Worm (Caenorhabditis elegans) whole organism, L3 larva: ENCODE measurements around the gene ppk-3.

Source experiments
- R02D3.7 ChIP-seq: fragments of 150-350 bp; optimal IDR thresholded peaks from 2 replicates; lab custom pipeline; 2014; ENCODE audit warnings: missing biosample characterization, missing genetic modification characterization
- aly-2 ChIP-seq: fragments of 150-350 bp; optimal IDR thresholded peaks from 2 replicates; lab custom pipeline; 2014; ENCODE audit warnings: missing biosample characterization, missing genetic modification characterization
- ama-1 ChIP-seq: fragments of 150-350 bp; optimal IDR thresholded peaks from 2 replicates; lab custom pipeline; 2018
- ceh-82 ChIP-seq: fragments of 150-350 bp; optimal IDR thresholded peaks from 2 replicates; lab custom pipeline; 2014; ENCODE audit warnings: missing biosample characterization, missing genetic modification characterization
- ceh-9 ChIP-seq: sonication (generic microtip); optimal IDR thresholded peaks from 2 replicates; lab custom pipeline; 2018; ENCODE audit warnings: missing biosample characterization, missing genetic modification characterization
- daf-12 ChIP-seq: fragments of 150-350 bp; optimal IDR thresholded peaks from 2 replicates; lab custom pipeline; 2014; ENCODE audit warnings: missing biosample characterization, missing genetic modification reagents, missing genetic modification characterization
- egl-27 ChIP-seq: sonication (generic microtip); optimal IDR thresholded peaks from 4 replicates; lab custom pipeline; 2017; ENCODE audit warnings: missing biosample characterization, missing genetic modification reagents, missing genetic modification characterization
- egl-5 ChIP-seq: fragments of 150-350 bp; optimal IDR thresholded peaks from 2 replicates; lab custom pipeline; 2017; ENCODE audit warnings: missing biosample characterization, missing genetic modification reagents, missing genetic modification characterization, inconsistent platforms
- elt-1 ChIP-seq: fragments of 150-350 bp; optimal IDR thresholded peaks from 2 replicates; lab custom pipeline; 2014; ENCODE audit warnings: missing biosample characterization, missing genetic modification characterization
- elt-2 ChIP-seq: sonication (generic microtip); optimal IDR thresholded peaks from 2 replicates; lab custom pipeline; 2016; ENCODE audit warnings: missing genetic modification reagents, mild to moderate bottlenecking, missing genetic modification characterization, missing compliant biosample characterization
- elt-3 ChIP-seq, 3 experiments: fragments of 150-350 bp in 1 of 3; sonication (generic microtip) in 2 of 3; optimal IDR thresholded peaks; 2 replicates in 2 of 3; 4 replicates in 1 of 3; lab custom pipeline; 2014 to 2017; ENCODE audit warnings: missing biosample characterization in 3 of 3, missing genetic modification characterization in 3 of 3
- eor-1 ChIP-seq, 2 experiments: fragments of 150-350 bp; optimal IDR thresholded peaks; 2 replicates each; lab custom pipeline; 2014 to 2018; ENCODE audit warnings: missing biosample characterization in 2 of 2, missing genetic modification characterization in 2 of 2
- fkh-10 ChIP-seq: sonication (generic microtip); optimal IDR thresholded peaks from 2 replicates; lab custom pipeline; 2017; ENCODE audit warnings: missing biosample characterization, missing genetic modification reagents, missing genetic modification characterization
- fkh-2 ChIP-seq: fragments of 150-350 bp; optimal IDR thresholded peaks from 2 replicates; lab custom pipeline; 2014; ENCODE audit warnings: missing biosample characterization, missing genetic modification reagents, missing genetic modification characterization
- fos-1 ChIP-seq: fragments of 150-350 bp; optimal IDR thresholded peaks from 2 replicates; lab custom pipeline; 2014; ENCODE audit warnings: missing biosample characterization, missing genetic modification characterization
- jun-1 ChIP-seq: fragments of 150-350 bp; optimal IDR thresholded peaks from 2 replicates; lab custom pipeline; 2014; ENCODE audit warnings: missing biosample characterization, missing genetic modification reagents, missing genetic modification characterization
- lin-15B ChIP-seq: fragments of 150-350 bp; optimal IDR thresholded peaks from 2 replicates; lab custom pipeline; 2014; ENCODE audit warnings: missing biosample characterization, missing genetic modification characterization
- lin-39 ChIP-seq: fragments of 150-350 bp; optimal IDR thresholded peaks from 2 replicates; lab custom pipeline; 2018; ENCODE audit warnings: missing biosample characterization, missing genetic modification reagents, missing genetic modification characterization
- lsy-12 ChIP-seq: sonication (generic microtip); optimal IDR thresholded peaks from 2 replicates; lab custom pipeline; 2016; ENCODE audit warnings: mild to moderate bottlenecking, missing genetic modification characterization, missing compliant biosample characterization
- mdl-1 ChIP-seq: fragments of 150-350 bp; optimal IDR thresholded peaks from 2 replicates; lab custom pipeline; 2014; ENCODE audit warnings: missing biosample characterization, missing genetic modification characterization
- mml-1 ChIP-seq: fragments of 150-350 bp; sonication (generic microtip); optimal IDR thresholded peaks from 3 replicates; lab custom pipeline; 2014; ENCODE audit warnings: missing biosample characterization, missing genetic modification characterization
- nfya-1 ChIP-seq: sonication (generic microtip); optimal IDR thresholded peaks from 2 replicates; lab custom pipeline; 2017; ENCODE audit warnings: missing genetic modification characterization, mild to moderate bottlenecking, missing compliant biosample characterization, antibody characterized with exemption, moderate library complexity; ENCODE audit not compliant: insufficient read depth
- nhr-11 ChIP-seq: fragments of 150-350 bp; optimal IDR thresholded peaks from 2 replicates; lab custom pipeline; 2014; ENCODE audit warnings: missing biosample characterization, missing genetic modification characterization
- nhr-23 ChIP-seq: fragments of 150-350 bp; optimal IDR thresholded peaks from 2 replicates; lab custom pipeline; 2014; ENCODE audit warnings: missing biosample characterization, missing genetic modification reagents, missing genetic modification characterization
- nhr-25 ChIP-seq: sonication (generic microtip); optimal IDR thresholded peaks from 2 replicates; lab custom pipeline; 2017; ENCODE audit warnings: missing biosample characterization, missing genetic modification characterization
- nhr-28 ChIP-seq: fragments of 150-350 bp; optimal IDR thresholded peaks from 2 replicates; lab custom pipeline; 2014; ENCODE audit warnings: missing biosample characterization, missing genetic modification characterization
- nhr-43 ChIP-seq: sonication (generic microtip); optimal IDR thresholded peaks from 2 replicates; lab custom pipeline; 2016; ENCODE audit warnings: mild to moderate bottlenecking, missing genetic modification characterization, missing compliant biosample characterization; ENCODE audit not compliant: poor library complexity, severe bottlenecking
- nhr-67 ChIP-seq: fragments of 150-350 bp; optimal IDR thresholded peaks from 2 replicates; lab custom pipeline; 2014; ENCODE audit warnings: missing biosample characterization, missing genetic modification characterization
- nhr-76 ChIP-seq: fragments of 150-350 bp; sonication (generic microtip); optimal IDR thresholded peaks from 5 replicates; lab custom pipeline; 2014; ENCODE audit warnings: missing biosample characterization, missing genetic modification characterization
- nhr-77 ChIP-seq: fragments of 150-350 bp; optimal IDR thresholded peaks from 2 replicates; lab custom pipeline; 2014; ENCODE audit warnings: missing biosample characterization, missing genetic modification characterization
- pqm-1 ChIP-seq: fragments of 150-350 bp; optimal IDR thresholded peaks from 2 replicates; lab custom pipeline; 2017; ENCODE audit warnings: missing biosample characterization, missing genetic modification characterization, inconsistent platforms
- skn-1 ChIP-seq: fragments of 150-350 bp; optimal IDR thresholded peaks from 2 replicates; lab custom pipeline; 2014; ENCODE audit warnings: missing biosample characterization, missing genetic modification characterization
- tbx-2 ChIP-seq: sonication (generic microtip); optimal IDR thresholded peaks from 2 replicates; lab custom pipeline; 2016; ENCODE audit warnings: mild to moderate bottlenecking, missing genetic modification characterization, missing compliant biosample characterization
- unc-39 ChIP-seq: sonication (generic microtip); optimal IDR thresholded peaks from 4 replicates; lab custom pipeline; 2017; ENCODE audit warnings: missing biosample characterization, missing genetic modification characterization
- unc-62 ChIP-seq: fragments of 150-350 bp; sonication (generic microtip); optimal IDR thresholded peaks from 4 replicates; lab custom pipeline; 2014; ENCODE audit warnings: missing biosample characterization, missing genetic modification reagents, missing genetic modification characterization
- ztf-11 ChIP-seq: fragments of 150-350 bp; optimal IDR thresholded peaks from 2 replicates; lab custom pipeline; 2014; ENCODE audit warnings: missing biosample characterization, missing genetic modification characterization

The ppk-3 gene

ce11 chrX:12940811-12941210, 34.6 kb downstream of the ppk-3 start, which contains the start of gene gmap-3:
Gene gmap-3, minus strand, starts transcription at chrX:12940958.
- TF ChIP-seq nhr-76, result no peak
- no peak for TF ChIP-seq egl-27 (tag; lab: Kevin White, UChicago)
- TF ChIP-seq nhr-25 (tag; lab: Kevin White, UChicago), result peak; percentile 65
- TF ChIP-seq, all 47 proteins: peak for 1

- no peak for TF ChIP-seq lin-15B (tag; lab: Kevin White, UChicago)
- no peak for TF ChIP-seq fkh-10 (GFP tag; lab: Kevin White, UChicago)
- TF ChIP-seq, all 47 proteins: peak for 0
These were observed 37.9 kb downstream of the ppk-3 start for ce11 chrX:12937521-12937920.

- no peak for TF ChIP-seq nhr-23
- peak; percentile 65 for TF ChIP-seq elt-1
These were observed 39.8 kb downstream of the ppk-3 start for ce11 chrX:12935694-12936093.

ce11 chrX:12934768-12935167, 40.7 kb downstream of the ppk-3 start, which contains the start of gene gmap-1:
Gene gmap-1, minus strand, starts transcription at chrX:12934978.
- no peak for TF ChIP-seq lin-39 (tag; lab: Kevin White, UChicago)
- peak; percentile 39 for TF ChIP-seq nhr-43 (tag; lab: Kevin White, UChicago)
- peak; percentile 80 for TF ChIP-seq nhr-25 (tag; lab: Kevin White, UChicago)
- peak; percentile 31 for TF ChIP-seq nfya-1 (tag; lab: Kevin White, UChicago)
- no peak for TF ChIP-seq lin-15B (tag; lab: Kevin White, UChicago)
- no peak for TF ChIP-seq egl-5 (tag; lab: Kevin White, UChicago)
- TF ChIP-seq nhr-77 (tag; lab: Kevin White, UChicago), result no peak
- no peak for TF ChIP-seq R02D3.7 (tag; lab: Kevin White, UChicago)
- no peak for TF ChIP-seq aly-2 (tag; lab: Kevin White, UChicago)
- TF ChIP-seq ama-1 (lab: Kevin White, UChicago), result peak; percentile 4
- TF ChIP-seq nhr-76, result no peak
- TF ChIP-seq nhr-23, result peak; percentile 42
- TF ChIP-seq daf-12 (tag; lab: Kevin White, UChicago), result no peak
- no peak for TF ChIP-seq unc-39 (tag; lab: Kevin White, UChicago)

ce11 chrX:12929961-12930360, 45.5 kb downstream of the ppk-3 start, which contains the start of gene C34E7.3:
Gene C34E7.3, plus strand, starts transcription at chrX:12930261.
- TF ChIP-seq fkh-2 (tag; lab: Kevin White, UChicago) (no peak), fos-1 (tag; lab: Kevin White, UChicago) (no peak), nhr-11 (tag; lab: Kevin White, UChicago) (no peak), nhr-23 (no peak), elt-3 (tag; optimal IDR thresholded peaks at IDR 0.05; lab: Kevin White, UChicago) (no peak), mdl-1 (tag; lab: Kevin White, UChicago) (no peak), ceh-9 (tag; lab: Kevin White, UChicago) (no peak), ceh-82 (no peak), eor-1 (tag; optimal IDR thresholded peaks at IDR 0.05; lab: Kevin White, UChicago) (no peak), elt-2 (tag; lab: Kevin White, UChicago) (no peak), unc-39 (tag; lab: Kevin White, UChicago) (no peak), nfya-1 (tag; lab: Kevin White, UChicago) (no peak), lsy-12 (tag; lab: Kevin White, UChicago) (no peak)

- TF ChIP-seq pqm-1 (tag; lab: Kevin White, UChicago), result peak; percentile 68
- TF ChIP-seq elt-2 (tag; lab: Kevin White, UChicago), result peak; percentile 1
- TF ChIP-seq jun-1, result no peak
- TF ChIP-seq mml-1 (tag; lab: Kevin White, UChicago), result no peak
These were observed 46.7 kb downstream of the ppk-3 start for ce11 chrX:12928753-12929152.

- TF ChIP-seq nhr-76, result no peak
- no peak for TF ChIP-seq unc-62 (GFP tag; lab: Kevin White, UChicago)
- no peak for TF ChIP-seq nhr-25 (tag; lab: Kevin White, UChicago)
- no peak for TF ChIP-seq tbx-2 (tag; lab: Kevin White, UChicago)
- TF ChIP-seq ztf-11 (tag; lab: Kevin White, UChicago), result no peak
- TF ChIP-seq mdl-1 (tag; lab: Kevin White, UChicago), result no peak
- TF ChIP-seq lin-15B (tag; lab: Kevin White, UChicago), result no peak
- TF ChIP-seq egl-27 (tag; lab: Kevin White, UChicago), result no peak
- no peak for TF ChIP-seq nhr-77 (tag; lab: Kevin White, UChicago)
- TF ChIP-seq nhr-28 (tag; lab: Kevin White, UChicago), result no peak
- TF ChIP-seq lin-39 (tag; lab: Kevin White, UChicago), result no peak
- no peak for TF ChIP-seq elt-1
- TF ChIP-seq skn-1 (tag; lab: Kevin White, UChicago), result no peak
- no peak for TF ChIP-seq nhr-67
- TF ChIP-seq, all 47 proteins: peak for 0
These were observed 48.4 kb downstream of the ppk-3 start for ce11 chrX:12926998-12927397.
